Fruit fly (Drosophila melanogaster) whole organism, embryonic: ENCODE data around the gene Elp6.

ENCODE experiments used
- CG10147 ChIP-seq: fragments of 200-800 bp; sonication (Bioruptor generic); optimal IDR thresholded peaks from 2 replicates; lab custom pipeline; 2019; ENCODE audit warnings: missing biosample characterization, mild to moderate bottlenecking, missing genetic modification characterization, moderate library complexity
- CG17186 ChIP-seq: fragments of 200-800 bp; sonication (Bioruptor generic); optimal IDR thresholded peaks from 3 replicates; lab custom pipeline; 2017; ENCODE audit warnings: missing biosample characterization, missing genetic modification reagents, missing genetic modification characterization
- CG3407 ChIP-seq: fragments of 200-800 bp; sonication (Bioruptor generic); optimal IDR thresholded peaks from 2 replicates; lab custom pipeline; 2018; ENCODE audit warnings: missing biosample characterization, mild to moderate bottlenecking, missing genetic modification characterization
- CG9437 ChIP-seq: fragments of 200-800 bp; sonication (Bioruptor generic); optimal IDR thresholded peaks from 2 replicates; lab custom pipeline; 2018; ENCODE audit warnings: missing biosample characterization, mild to moderate bottlenecking, missing genetic modification characterization
- Hr78 ChIP-seq, 2 experiments: fragments of 200-800 bp in 1 of 2; fragments of >200 bp in 1 of 2; sonication (Bioruptor generic) in 1 of 2; optimal IDR thresholded peaks; 2 replicates each; lab custom pipeline; 2017 to 2019; ENCODE audit warnings: missing biosample characterization in 2 of 2, missing genetic modification characterization in 2 of 2, mild to moderate bottlenecking in 1 of 2, moderate library complexity in 1 of 2
- TFAM ChIP-seq: fragments of 200-800 bp; sonication (Bioruptor generic); optimal IDR thresholded peaks from 2 replicates; lab custom pipeline; 2017; ENCODE audit warnings: missing biosample characterization, missing genetic modification characterization, inconsistent platforms
- ac ChIP-seq: fragments of 200-800 bp; sonication (Bioruptor generic); optimal IDR thresholded peaks from 3 replicates; lab custom pipeline; 2017; ENCODE audit warnings: missing biosample characterization, mild to moderate bottlenecking, missing genetic modification characterization
- bigmax ChIP-seq: fragments of 200-800 bp; sonication (Bioruptor generic); optimal IDR thresholded peaks from 2 replicates; lab custom pipeline; 2018; ENCODE audit warnings: missing biosample characterization, mild to moderate bottlenecking, missing genetic modification characterization
- chinmo ChIP-seq: fragments of 200-800 bp; sonication (Bioruptor generic); IDR thresholded peaks from 4 replicates; pipeline ENCODE4 v1.3.6; 2022; ENCODE audit warnings: missing biosample characterization, missing genetic modification characterization; ENCODE audit not compliant: partially characterized antibody
- her ChIP-seq: fragments of 200-800 bp; sonication (Bioruptor generic); optimal IDR thresholded peaks from 2 replicates; lab custom pipeline; 2016; ENCODE audit warnings: missing biosample characterization, missing genetic modification characterization
- sisA ChIP-seq: fragments of 200-800 bp; sonication (Bioruptor generic); IDR thresholded peaks from 2 replicates; pipeline ENCODE4 v1.3.6; 2022; ENCODE audit warnings: missing biosample characterization, missing genetic modification characterization
- tin ChIP-seq: fragments of 200-800 bp; sonication (Bioruptor generic); optimal IDR thresholded peaks from 3 replicates; lab custom pipeline; 2016; ENCODE audit warnings: missing biosample characterization, missing genetic modification characterization
- tll ChIP-seq, 2 experiments: fragments of 200-800 bp in 1 of 2; fragments of >200 bp in 1 of 2; sonication (Bioruptor generic) in 1 of 2; optimal IDR thresholded peaks; 2 replicates each; lab custom pipeline; 2017 to 2019; ENCODE audit warnings: missing biosample characterization in 2 of 2, missing genetic modification characterization in 2 of 2, mild to moderate bottlenecking in 1 of 2, moderate library complexity in 1 of 2

dm6 chr3R:13356960-13357359 is 9.8 kb downstream of the Elp6 start:
- TF ChIP-seq chinmo (GFP tag; lab: Robert Waterston, UW) (no peak), CG3407 (GFP tag; lab: Kevin White, UChicago) (no peak), CG10147 (GFP tag; lab: Kevin White, UChicago) (no peak), CG17186 (GFP tag; lab: Kevin White, UChicago) (no peak), ac (GFP tag; lab: Kevin White, UChicago) (no peak), bigmax (GFP tag; lab: Kevin White, UChicago) (no peak), sisA (no peak), her (GFP tag; lab: Kevin White, UChicago) (no peak), Hr78 (GFP tag; optimal IDR thresholded peaks at IDR 0.05; lab: Kevin White, UChicago) (no peak), TFAM (GFP tag; lab: Kevin White, UChicago) (no peak), tll (GFP tag; optimal IDR thresholded peaks at IDR 0.05; lab: Kevin White, UChicago) (no peak), CG9437 (no peak), tin (GFP tag; lab: Kevin White, UChicago) (no peak)
